Fruit fly (Drosophila melanogaster): ENCODE data around the gene eIF4E7.

eIF4E7 gene

dm6 chrX:1119174-1119573 lies 43.0 kb downstream of the eIF4E7 start:
- TF ChIP-seq CG3032 (tag; optimal IDR thresholded peaks at IDR 0.05) (no peak), salr (GFP tag; optimal IDR thresholded peaks at IDR 0.05) (peak in 1 of 2 experiments; percentile 55), CG4318 (GFP tag; optimal IDR thresholded peaks at IDR 0.05) (peak; percentile 72), svp (GFP tag) (no peak), CG15336 (GFP tag; IDR thresholded peaks at IDR 0.05) (peak; percentile 83), Eip78C (GFP tag) (peak; percentile 59), Hr4 (GFP tag; optimal IDR thresholded peaks at IDR 0.05) (peak; percentile 81), CG7368 (GFP tag; optimal IDR thresholded peaks at IDR 0.05) (no peak), vri (GFP tag; optimal IDR thresholded peaks at IDR 0.05) (no peak), Lpt (GFP tag; optimal IDR thresholded peaks at IDR 0.05) (peak; percentile 74), CG1621 (tag; optimal IDR thresholded peaks at IDR 0.05) (no peak), Ets96B (tag; optimal IDR thresholded peaks at IDR 0.05) (no peak), CG6854 (GFP tag; optimal IDR thresholded peaks at IDR 0.05) (no peak), CG31627 (GFP tag; optimal IDR thresholded peaks at IDR 0.05) (no peak), CG6276 (GFP tag; optimal IDR thresholded peaks at IDR 0.05) (peak; percentile 87), Hr39 (GFP tag; optimal IDR thresholded peaks at IDR 0.05) (no peak), ss (GFP tag; optimal IDR thresholded peaks at IDR 0.05) (peak in 1 of 2 experiments; percentile 97), achi (GFP tag; optimal IDR thresholded peaks at IDR 0.05) (peak; percentile 52), CG16779 (tag; optimal IDR thresholded peaks at IDR 0.05) (peak; percentile 38), fd85E (GFP tag; optimal IDR thresholded peaks at IDR 0.05) (no peak), CG8119 (GFP tag; IDR thresholded peaks at IDR 0.05) (peak; percentile 83), spab (GFP tag; optimal IDR thresholded peaks at IDR 0.05) (no peak), CG6792 (GFP tag; optimal IDR thresholded peaks at IDR 0.05) (no peak), Gug (GFP tag; IDR thresholded peaks at IDR 0.05) (peak; percentile 70), CG11762 (GFP tag; optimal IDR thresholded peaks at IDR 0.05; ENCODE audit: insufficient read depth) (peak; percentile 6), CG11902 (GFP tag; optimal IDR thresholded peaks at IDR 0.05) (no peak), CG9139 (GFP tag; optimal IDR thresholded peaks at IDR 0.05) (no peak), Sox14 (GFP tag; optimal IDR thresholded peaks at IDR 0.05) (peak; percentile 41), CG8319 (GFP tag; optimal IDR thresholded peaks at IDR 0.05) (no peak), net (GFP tag; optimal IDR thresholded peaks at IDR 0.05) (peak; percentile 49), fd59A (GFP tag; optimal IDR thresholded peaks at IDR 0.05) (no peak), lz (GFP tag; optimal IDR thresholded peaks at IDR 0.05) (no peak), CG10669 (GFP tag; optimal IDR thresholded peaks at IDR 0.05) (no peak), Hr38 (GFP tag; optimal IDR thresholded peaks at IDR 0.05) (no peak), Met (GFP tag; optimal IDR thresholded peaks at IDR 0.05) (no peak), Ets21C (GFP tag; optimal IDR thresholded peaks at IDR 0.05) (no peak), CG6163 (GFP tag; IDR thresholded peaks at IDR 0.05) (peak; percentile 81), CG6808 (GFP tag; optimal IDR thresholded peaks at IDR 0.05) (no peak), CG3919 (GFP tag; optimal IDR thresholded peaks at IDR 0.05) (peak; percentile 44), CG11294 (GFP tag; IDR thresholded peaks at IDR 0.05) (peak; percentile 68), topi (GFP tag; optimal IDR thresholded peaks at IDR 0.05) (no peak), dsx (GFP tag; optimal IDR thresholded peaks at IDR 0.05; ENCODE audit: poor library complexity, severe bottlenecking) (no peak), pdm3 (GFP tag; optimal IDR thresholded peaks at IDR 0.05) (peak; percentile 36), OdsH (GFP tag; optimal IDR thresholded peaks at IDR 0.05) (peak; percentile 57), Sox15 (GFP tag; optimal IDR thresholded peaks at IDR 0.05) (no peak), CG10631 (GFP tag; optimal IDR thresholded peaks at IDR 0.05) (peak; percentile 37), esn (GFP tag; optimal IDR thresholded peaks at IDR 0.05) (no peak), CG8632 (GFP tag; optimal IDR thresholded peaks at IDR 0.05) (no peak), cyc (GFP tag; optimal IDR thresholded peaks at IDR 0.05) (no peak), Blimp-1 (GFP tag; optimal IDR thresholded peaks at IDR 0.05) (no peak), acj6 (GFP tag; optimal IDR thresholded peaks at IDR 0.05) (peak; percentile 17), Sox102F (GFP tag; optimal IDR thresholded peaks at IDR 0.05) (no peak), Smox (GFP tag; optimal IDR thresholded peaks at IDR 0.05) (no peak)
